Worm (Caenorhabditis elegans): Measurements from ENCODE around the gene osm-1.

ce11 chrX:16591533-16591932 lies 51.1 kb downstream of the osm-1 start:
- no peak for TF ChIP-seq elt-2 (tag; optimal IDR thresholded peaks at IDR 0.05)
- no peak for TF ChIP-seq nhr-11 (tag; optimal IDR thresholded peaks at IDR 0.05)
- TF ChIP-seq ceh-2 (tag; optimal IDR thresholded peaks at IDR 0.05), result no peak
- TF ChIP-seq ets-4 (tag; optimal IDR thresholded peaks at IDR 0.05), result no peak
- no peak for TF ChIP-seq F13H6.1 (tag; optimal IDR thresholded peaks at IDR 0.05)
- TF ChIP-seq ceh-31 (tag; optimal IDR thresholded peaks at IDR 0.05), result no peak
- TF ChIP-seq C38D4.7 (GFP tag; optimal IDR thresholded peaks at IDR 0.05), result no peak
- no peak for TF ChIP-seq nfya-1 (tag; optimal IDR thresholded peaks at IDR 0.05)
- no peak for TF ChIP-seq K02D7.2 (tag; optimal IDR thresholded peaks at IDR 0.05)
- TF ChIP-seq ceh-22 (tag; optimal IDR thresholded peaks at IDR 0.05), result no peak
- TF ChIP-seq madf-2 (tag; optimal IDR thresholded peaks at IDR 0.05), result no peak

All from whole organism, late embryonic.